Fruit fly (Drosophila melanogaster): ENCODE data around the gene CG4553.

DNA sequence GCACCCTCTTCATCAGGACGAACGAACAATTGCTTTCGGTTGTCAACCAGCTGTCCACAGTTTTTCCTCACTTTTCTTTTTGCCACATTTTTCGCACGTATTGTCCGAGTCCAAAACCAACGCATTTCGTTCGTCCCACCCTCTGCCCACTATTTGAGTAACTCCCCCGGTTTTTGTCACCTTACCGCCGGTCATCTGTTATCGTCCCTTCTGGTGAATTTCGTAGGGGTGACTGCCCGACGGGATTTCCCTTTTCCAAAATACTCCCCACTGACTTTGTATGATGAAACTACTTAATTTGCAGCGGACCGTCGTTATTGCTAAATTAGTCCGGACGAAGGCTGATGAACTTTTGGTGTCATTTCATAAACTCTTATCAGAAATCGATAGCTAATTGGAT lies 19.6 kb downstream of the CG4553 start:
- TF ChIP-seq bab1 (GFP tag; optimal IDR thresholded peaks at IDR 0.05) = no peak
- TF ChIP-seq CG1620 (GFP tag; optimal IDR thresholded peaks at IDR 0.05) = no peak
- TF ChIP-seq ovo (GFP tag; optimal IDR thresholded peaks at IDR 0.05) = no peak
- TF ChIP-seq Crg-1 (GFP tag; optimal IDR thresholded peaks at IDR 0.05) = no peak
- TF ChIP-seq kay (GFP tag; ENCODE audit: borderline replicate concordance) = no peak
- TF ChIP-seq toe (GFP tag; optimal IDR thresholded peaks at IDR 0.05) = no peak
- TF ChIP-seq CG14711 (tag; optimal IDR thresholded peaks at IDR 0.05) = no peak
- TF ChIP-seq CG7045 (GFP tag; optimal IDR thresholded peaks at IDR 0.05) = no peak
- TF ChIP-seq CG33017 (tag; optimal IDR thresholded peaks at IDR 0.05) = no peak
- TF ChIP-seq Clk (GFP tag; optimal IDR thresholded peaks at IDR 0.05) = no peak
